Fruit fly (Drosophila melanogaster) whole organism, embryonic: ENCODE results near the gene CG5386.

Experiments used
- Ada2b ChIP-seq: fragments of 200-800 bp; sonication (Bioruptor generic); IDR thresholded peaks from 2 replicates; pipeline ENCODE4 v1.3.6; 2022; ENCODE audit warnings: missing biosample characterization, missing genetic modification characterization
- CG10959 ChIP-seq: fragments of 200-800 bp; sonication (Bioruptor generic); IDR thresholded peaks from 2 replicates; pipeline ENCODE4 v1.3.6; 2022; ENCODE audit warnings: missing biosample characterization, missing genetic modification characterization
- CG12104 ChIP-seq: fragments of 200-800 bp; sonication (Bioruptor generic); optimal IDR thresholded peaks from 3 replicates; lab custom pipeline; 2016; ENCODE audit warnings: missing biosample characterization, missing genetic modification characterization
- CG12391 ChIP-seq: fragments of 200-800 bp; sonication (Bioruptor generic); optimal IDR thresholded peaks from 3 replicates; lab custom pipeline; 2018; ENCODE audit warnings: missing biosample characterization, mild to moderate bottlenecking, missing genetic modification characterization, moderate library complexity
- CG15601 ChIP-seq: fragments of 200-800 bp; sonication (Bioruptor generic); optimal IDR thresholded peaks from 3 replicates; lab custom pipeline; 2019; ENCODE audit warnings: missing biosample characterization, mild to moderate bottlenecking, missing genetic modification characterization, moderate library complexity
- CG15696 ChIP-seq: fragments of 200-800 bp; sonication (Bioruptor generic); optimal IDR thresholded peaks from 2 replicates; lab custom pipeline; 2019; ENCODE audit warnings: missing biosample characterization, mild to moderate bottlenecking, missing genetic modification characterization, moderate library complexity
- CG1647 ChIP-seq: fragments of 200-800 bp; sonication (Bioruptor generic); optimal IDR thresholded peaks from 3 replicates; lab custom pipeline; 2016; ENCODE audit warnings: missing biosample characterization, missing genetic modification characterization
- CG17328 ChIP-seq: fragments of 200-800 bp; sonication (Bioruptor generic); IDR thresholded peaks from 2 replicates; pipeline ENCODE4 v1.3.6; 2022; ENCODE audit warnings: missing biosample characterization, missing genetic modification characterization
- CG17802 ChIP-seq: fragments of 200-800 bp; sonication (Bioruptor generic); optimal IDR thresholded peaks from 2 replicates; lab custom pipeline; 2018; ENCODE audit warnings: missing biosample characterization, mild to moderate bottlenecking, missing genetic modification characterization, moderate library complexity
- CG17829 ChIP-seq: fragments of 200-800 bp; optimal IDR thresholded peaks from 2 replicates; lab custom pipeline; 2019; ENCODE audit warnings: missing biosample characterization, mild to moderate bottlenecking, missing genetic modification characterization, moderate library complexity
- CG18262 ChIP-seq: fragments of 200-800 bp; optimal IDR thresholded peaks from 3 replicates; lab custom pipeline; 2019; ENCODE audit warnings: missing biosample characterization, mild to moderate bottlenecking, missing genetic modification characterization, moderate library complexity
- CG18476 ChIP-seq: fragments of 200-800 bp; sonication (Bioruptor generic); optimal IDR thresholded peaks from 2 replicates; lab custom pipeline; 2016; ENCODE audit warnings: missing biosample characterization, mild to moderate bottlenecking, missing genetic modification characterization
- CG2202 ChIP-seq: fragments of 200-800 bp; sonication (Bioruptor generic); optimal IDR thresholded peaks from 2 replicates; lab custom pipeline; 2018; ENCODE audit warnings: missing biosample characterization, mild to moderate bottlenecking, missing genetic modification characterization
- CG2678 ChIP-seq: fragments of 200-800 bp; sonication (Bioruptor generic); optimal IDR thresholded peaks from 3 replicates; lab custom pipeline; 2019; ENCODE audit warnings: missing biosample characterization, mild to moderate bottlenecking, missing genetic modification characterization, moderate library complexity
- CG3065 ChIP-seq: fragments of 200-800 bp; sonication (Bioruptor generic); optimal IDR thresholded peaks from 2 replicates; lab custom pipeline; 2016; ENCODE audit warnings: missing biosample characterization, missing genetic modification characterization
- CG31224 ChIP-seq: fragments of 200-800 bp; sonication (Bioruptor generic); IDR thresholded peaks from 2 replicates; pipeline ENCODE4 v1.3.6; 2022; ENCODE audit warnings: missing biosample characterization, missing genetic modification characterization
- CG32772 ChIP-seq: fragments of 200-800 bp; sonication (Bioruptor generic); IDR thresholded peaks from 2 replicates; pipeline ENCODE4 v1.3.6; 2022; ENCODE audit warnings: missing biosample characterization, missing genetic modification characterization
- CkIIα-i1 ChIP-seq: fragments of 200-800 bp; sonication (Bioruptor generic); IDR thresholded peaks from 2 replicates; pipeline ENCODE4 v1.3.6; 2022; ENCODE audit warnings: missing biosample characterization, missing genetic modification characterization
- D19B ChIP-seq: fragments of 200-800 bp; sonication (Bioruptor generic); optimal IDR thresholded peaks from 2 replicates; lab custom pipeline; 2017; ENCODE audit warnings: missing biosample characterization, mild to moderate bottlenecking, missing genetic modification characterization
- Dfd ChIP-seq, 2 experiments: fragments of >200 bp; optimal IDR thresholded peaks; 2 replicates each; lab custom pipeline; 2017; ENCODE audit warnings: missing biosample characterization in 2 of 2, missing genetic modification characterization in 2 of 2
- Drgx ChIP-seq: fragments of 200-800 bp; sonication (Bioruptor generic); IDR thresholded peaks from 2 replicates; pipeline ENCODE4 v1.3.6; 2022; ENCODE audit warnings: missing biosample characterization, missing genetic modification characterization
- H2.0 ChIP-seq: fragments of 200-800 bp; sonication (Bioruptor generic); IDR thresholded peaks from 2 replicates; pipeline ENCODE4 v1.3.6; 2022; ENCODE audit warnings: missing biosample characterization, missing genetic modification characterization
- Hr51 ChIP-seq, 2 experiments: fragments of 200-800 bp; sonication (Bioruptor generic); optimal IDR thresholded peaks; 2 replicates in 1 of 2; 3 replicates in 1 of 2; lab custom pipeline; 2016 to 2018; ENCODE audit warnings: missing biosample characterization in 2 of 2, missing genetic modification characterization in 2 of 2, mild to moderate bottlenecking in 1 of 2, moderate library complexity in 1 of 2
- NC2α ChIP-seq: fragments of 200-800 bp; sonication (Bioruptor generic); optimal IDR thresholded peaks from 2 replicates; lab custom pipeline; 2016; ENCODE audit warnings: missing biosample characterization, missing genetic modification characterization
- Oli ChIP-seq: fragments of 200-800 bp; sonication (Bioruptor generic); optimal IDR thresholded peaks from 2 replicates; lab custom pipeline; 2018; ENCODE audit warnings: missing biosample characterization, mild to moderate bottlenecking, missing genetic modification characterization, moderate library complexity
- Side ChIP-seq: fragments of 200-800 bp; sonication (Bioruptor generic); optimal IDR thresholded peaks from 2 replicates; lab custom pipeline; 2016; ENCODE audit warnings: missing biosample characterization, missing genetic modification characterization
- Sry-β ChIP-seq: fragments of 200-800 bp; sonication (Bioruptor generic); optimal IDR thresholded peaks from 2 replicates; lab custom pipeline; 2018; ENCODE audit warnings: missing biosample characterization, mild to moderate bottlenecking, missing genetic modification characterization, moderate library complexity
- Xrp1 ChIP-seq: fragments of 200-800 bp; sonication (Bioruptor generic); IDR thresholded peaks from 2 replicates; pipeline ENCODE4 v1.3.6; 2022; ENCODE audit warnings: missing biosample characterization, missing genetic modification characterization
- ap ChIP-seq: fragments of 200-800 bp; sonication (Bioruptor generic); IDR thresholded peaks from 2 replicates; pipeline ENCODE4 v1.3.6; 2022; ENCODE audit warnings: missing biosample characterization, missing genetic modification characterization
- bsh ChIP-seq, 2 experiments: fragments of 200-800 bp; sonication (Bioruptor generic); optimal IDR thresholded peaks; 2 replicates each; lab custom pipeline; 2017 to 2018; ENCODE audit warnings: mild to moderate bottlenecking in 2 of 2, missing biosample characterization in 2 of 2, missing genetic modification characterization in 2 of 2, moderate library complexity in 1 of 2
- dm ChIP-seq: fragments of 200-800 bp; sonication (Bioruptor generic); optimal IDR thresholded peaks from 3 replicates; lab custom pipeline; 2016; ENCODE audit warnings: missing biosample characterization, missing genetic modification characterization
- eve ChIP-seq, 2 experiments: fragments of >200 bp; optimal IDR thresholded peaks; 2 replicates each; lab custom pipeline; 2017; ENCODE audit warnings: missing biosample characterization in 2 of 2, missing genetic modification characterization in 2 of 2
- ham ChIP-seq: fragments of 200-800 bp; sonication (Bioruptor generic); IDR thresholded peaks from 2 replicates; pipeline ENCODE4 v1.3.6; 2022; ENCODE audit warnings: missing biosample characterization, missing genetic modification characterization
- klu ChIP-seq: fragments of 200-800 bp; sonication (Bioruptor generic); IDR thresholded peaks from 2 replicates; pipeline ENCODE4 v1.3.6; 2022; ENCODE audit warnings: missing biosample characterization, missing genetic modification characterization
- lov ChIP-seq, 2 experiments: fragments of 200-800 bp in 1 of 2; fragments of >200 bp in 1 of 2; sonication (Bioruptor generic) in 1 of 2; IDR thresholded peaks in 1 of 2; optimal IDR thresholded peaks in 1 of 2; 2 replicates in 1 of 2; 3 replicates in 1 of 2; pipeline versions ENCODE4 v1.3.6 to Lab custom; 2017 to 2022; ENCODE audit warnings: missing biosample characterization in 1 of 2, missing genetic modification characterization in 1 of 2
- sens ChIP-seq: fragments of 200-800 bp; sonication (Bioruptor generic); peaks from one replicate; lab custom pipeline; 2016; ENCODE audit warnings: missing biosample characterization, missing genetic modification characterization
- seq ChIP-seq: fragments of 200-800 bp; sonication (Bioruptor generic); IDR thresholded peaks from 2 replicates; pipeline ENCODE4 v1.3.6; 2022; ENCODE audit warnings: missing biosample characterization, missing genetic modification characterization
- sob ChIP-seq: fragments of 200-800 bp; sonication (Bioruptor generic); IDR thresholded peaks from 2 replicates; pipeline ENCODE4 v1.3.6; 2022; ENCODE audit warnings: missing biosample characterization, missing genetic modification characterization
- tup ChIP-seq: fragments of 200-800 bp; sonication (Bioruptor generic); optimal IDR thresholded peaks from 2 replicates; lab custom pipeline; 2016; ENCODE audit warnings: missing biosample characterization, mild to moderate bottlenecking, missing genetic modification characterization, moderate library complexity
- zf30C ChIP-seq: fragments of 200-800 bp; sonication (Bioruptor generic); optimal IDR thresholded peaks from 3 replicates; lab custom pipeline; 2018; ENCODE audit warnings: missing biosample characterization, mild to moderate bottlenecking, missing genetic modification characterization

CG5386 gene

dm6 chr3R:22324736-22325135, 17.3 kb downstream of the CG5386 start (continued):
- no peak for TF ChIP-seq CkIIα-i1 (GFP tag; lab: Robert Waterston, UW)
- TF ChIP-seq Sry-β (GFP tag; lab: Kevin White, UChicago): no peak
- TF ChIP-seq CG12391: peak; percentile 13
- TF ChIP-seq CG10959 (GFP tag; lab: Robert Waterston, UW): 0 out of 2 replicates have a peak, but pooled peaks have one; percentile 27
- no peak for TF ChIP-seq ham (GFP tag; lab: Robert Waterston, UW)
- peak; percentile 15 for TF ChIP-seq CG2202 (tag; lab: Kevin White, UChicago)
- no peak for TF ChIP-seq Hr51 (GFP tag; optimal IDR thresholded peaks at IDR 0.05; lab: Kevin White, UChicago)
- no peak for TF ChIP-seq Oli (tag; lab: Kevin White, UChicago)
- no peak for TF ChIP-seq CG18476 (GFP tag; lab: Kevin White, UChicago)
- no peak for TF ChIP-seq H2.0
- no peak for TF ChIP-seq NC2α (GFP tag; lab: Kevin White, UChicago)
- no peak for TF ChIP-seq Side (GFP tag; lab: Kevin White, UChicago)
- TF ChIP-seq CG17328 (GFP tag; lab: Robert Waterston, UW): peak; percentile 40; the same call in 1 of the 2 replicates
- TF ChIP-seq ap (GFP tag; lab: Robert Waterston, UW): no peak
- TF ChIP-seq CG17829: peak; percentile 43
- no peak for TF ChIP-seq CG3065 (GFP tag; lab: Kevin White, UChicago)
- TF ChIP-seq D19B: no peak
- peak; percentile 32 for TF ChIP-seq sens (GFP tag; lab: Kevin White, UChicago)
- peak; percentile 58; the same call in 1 of the 2 replicates for TF ChIP-seq Xrp1 (GFP tag; lab: Robert Waterston, UW)
- peak; percentile 57; the same call in 1 of the 2 replicates for TF ChIP-seq Drgx (GFP tag; lab: Robert Waterston, UW)
- 0 out of 2 replicates have a peak, but pooled peaks have one; percentile 5 for TF ChIP-seq CG32772 (GFP tag; lab: Robert Waterston, UW)
- TF ChIP-seq Dfd (GFP tag; optimal IDR thresholded peaks at IDR 0.05; lab: Kevin White, UChicago): no peak
- peak; percentile 13 for TF ChIP-seq CG15696
- TF ChIP-seq seq: no peak
- TF ChIP-seq CG12104 (GFP tag; lab: Kevin White, UChicago): no peak
- peak; percentile 62 for TF ChIP-seq zf30C
- no peak for TF ChIP-seq CG15601 (tag; lab: Kevin White, UChicago)
- TF ChIP-seq bsh (GFP tag; optimal IDR thresholded peaks at IDR 0.05; lab: Kevin White, UChicago): peak; percentile 63
- peak; percentile 52 for TF ChIP-seq CG18262 (tag; lab: Kevin White, UChicago)
- no peak for TF ChIP-seq CG17802 (tag; lab: Kevin White, UChicago)
- no peak for TF ChIP-seq CG1647 (GFP tag; lab: Kevin White, UChicago)
- TF ChIP-seq dm (GFP tag; lab: Kevin White, UChicago): no peak
- no peak for TF ChIP-seq Ada2b (GFP tag; lab: Robert Waterston, UW)
- TF ChIP-seq eve (GFP tag; optimal IDR thresholded peaks at IDR 0.05; lab: Kevin White, UChicago): no peak

- TF ChIP-seq tup (GFP tag; lab: Kevin White, UChicago) (no peak), lov (optimal IDR thresholded peaks at IDR 0.05; lab: Kevin White, UChicago) (no peak), lov (GFP tag; IDR thresholded peaks at IDR 0.05; lab: Robert Waterston, UW) (0 out of 3 replicates have a peak, but pooled peaks have one; percentile 21)
These were observed 18.1 kb downstream of the CG5386 start, which contains the start of gene CG34377 for dm6 chr3R:22323994-22324393. Gene CG34377, minus strand, starts transcription at chr3R:22324094.

DNA sequence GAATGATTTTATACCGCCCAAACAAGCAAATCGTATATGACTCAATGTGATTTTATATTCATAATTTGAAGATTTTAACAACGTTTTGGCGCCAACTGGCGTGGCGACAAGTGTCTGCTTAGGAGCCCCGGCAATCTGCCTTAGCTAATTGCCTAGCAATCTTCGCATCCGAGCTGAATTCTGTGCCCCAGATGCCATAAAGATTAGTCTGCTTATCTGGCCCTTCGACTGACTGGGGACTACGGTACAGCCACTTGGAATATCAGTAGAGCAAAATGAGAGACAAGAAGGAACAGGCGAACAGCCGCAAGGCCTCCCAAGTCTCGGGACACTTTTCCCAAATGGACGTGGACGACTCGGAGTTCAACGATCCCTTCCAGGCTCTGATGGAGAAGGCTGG, 42.0 kb downstream of the CG5386 start:
- peak; percentile 8 for TF ChIP-seq CG2678
- peak; percentile 65 for TF ChIP-seq CG31224 (GFP tag; lab: Robert Waterston, UW)
- no peak for TF ChIP-seq klu
- TF ChIP-seq sob (GFP tag; lab: Robert Waterston, UW): 0 out of 2 replicates have a peak, but pooled peaks have one; percentile 13
